Fruit fly (Drosophila melanogaster) whole organism: ENCODE measurements around the gene Pex12.

Experiments used
- CG8478 ChIP-seq: fragments of >200 bp; optimal IDR thresholded peaks from 2 replicates; lab custom pipeline; 2018; ENCODE audit warnings: inconsistent platforms
- psq ChIP-seq: fragments of >200 bp; optimal IDR thresholded peaks from 2 replicates; lab custom pipeline; 2017
- usp ChIP-seq: fragments of >200 bp; optimal IDR thresholded peaks from 2 replicates; lab custom pipeline; 2017; ENCODE audit warnings: missing biosample characterization, missing genetic modification characterization, mixed read lengths

DNA sequence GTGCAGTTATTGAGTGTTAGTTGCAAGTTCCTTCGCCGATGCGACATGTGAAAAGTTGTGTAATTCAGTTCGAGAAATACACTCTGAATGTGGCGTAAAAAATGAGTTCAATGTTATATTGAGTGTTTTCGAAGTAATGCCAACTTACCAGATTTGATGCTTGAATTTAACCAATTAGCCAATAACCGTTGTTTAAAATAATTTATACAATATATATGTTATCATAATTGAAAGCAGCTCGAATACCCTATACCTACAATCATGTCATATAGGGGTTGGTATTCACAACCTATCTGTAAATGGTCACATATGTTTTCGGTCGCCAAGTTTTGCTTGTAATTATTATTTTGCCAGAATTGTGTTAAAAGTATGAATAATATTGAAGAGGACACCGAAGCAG, 5.5 kb upstream of the Pex12 start, which contains the start of gene Nnf1b:
- TF ChIP-seq usp (GFP tag; lab: Kevin White, UChicago) (no peak), CG8478 (lab: Kevin White, UChicago) (no peak), psq (lab: Kevin White, UChicago) (no peak)
